Worm (Caenorhabditis elegans) whole organism, L3 larva: Measurements from ENCODE around the gene F14D12.1.

ENCODE experiments used
- ceh-82 ChIP-seq: fragments of 150-350 bp; optimal IDR thresholded peaks from 2 replicates; lab custom pipeline; 2014; ENCODE audit warnings: missing biosample characterization, missing genetic modification characterization
- daf-12 ChIP-seq: fragments of 150-350 bp; optimal IDR thresholded peaks from 2 replicates; lab custom pipeline; 2014; ENCODE audit warnings: missing biosample characterization, missing genetic modification reagents, missing genetic modification characterization
- elt-3 ChIP-seq, 3 experiments: fragments of 150-350 bp in 1 of 3; sonication (generic microtip) in 2 of 3; optimal IDR thresholded peaks; 2 replicates in 2 of 3; 4 replicates in 1 of 3; lab custom pipeline; 2014 to 2017; ENCODE audit warnings: missing biosample characterization in 3 of 3, missing genetic modification characterization in 3 of 3
- lin-39 ChIP-seq: fragments of 150-350 bp; optimal IDR thresholded peaks from 2 replicates; lab custom pipeline; 2018; ENCODE audit warnings: missing biosample characterization, missing genetic modification reagents, missing genetic modification characterization
- mdl-1 ChIP-seq: fragments of 150-350 bp; optimal IDR thresholded peaks from 2 replicates; lab custom pipeline; 2014; ENCODE audit warnings: missing biosample characterization, missing genetic modification characterization
- nfya-1 ChIP-seq: sonication (generic microtip); optimal IDR thresholded peaks from 2 replicates; lab custom pipeline; 2017; ENCODE audit warnings: missing genetic modification characterization, mild to moderate bottlenecking, missing compliant biosample characterization, antibody characterized with exemption, moderate library complexity; ENCODE audit not compliant: insufficient read depth
- nhr-11 ChIP-seq: fragments of 150-350 bp; optimal IDR thresholded peaks from 2 replicates; lab custom pipeline; 2014; ENCODE audit warnings: missing biosample characterization, missing genetic modification characterization
- nhr-25 ChIP-seq: sonication (generic microtip); optimal IDR thresholded peaks from 2 replicates; lab custom pipeline; 2017; ENCODE audit warnings: missing biosample characterization, missing genetic modification characterization
- nhr-28 ChIP-seq: fragments of 150-350 bp; optimal IDR thresholded peaks from 2 replicates; lab custom pipeline; 2014; ENCODE audit warnings: missing biosample characterization, missing genetic modification characterization
- nhr-76 ChIP-seq: fragments of 150-350 bp; sonication (generic microtip); optimal IDR thresholded peaks from 5 replicates; lab custom pipeline; 2014; ENCODE audit warnings: missing biosample characterization, missing genetic modification characterization
- nhr-77 ChIP-seq: fragments of 150-350 bp; optimal IDR thresholded peaks from 2 replicates; lab custom pipeline; 2014; ENCODE audit warnings: missing biosample characterization, missing genetic modification characterization
- pha-4 ChIP-seq: fragments of 150-350 bp; optimal IDR thresholded peaks from 2 replicates; lab custom pipeline; 2014; ENCODE audit warnings: missing biosample characterization, missing genetic modification reagents, missing genetic modification characterization
- tbx-2 ChIP-seq: sonication (generic microtip); optimal IDR thresholded peaks from 2 replicates; lab custom pipeline; 2016; ENCODE audit warnings: mild to moderate bottlenecking, missing genetic modification characterization, missing compliant biosample characterization
- unc-39 ChIP-seq: sonication (generic microtip); optimal IDR thresholded peaks from 4 replicates; lab custom pipeline; 2017; ENCODE audit warnings: missing biosample characterization, missing genetic modification characterization

- TF ChIP-seq elt-3 (tag; optimal IDR thresholded peaks at IDR 0.05; lab: Kevin White, UChicago) (peak in 1 of 3 experiments; percentile 55), nhr-11 (no peak), nhr-76 (tag; lab: Kevin White, UChicago) (no peak), tbx-2 (tag; lab: Kevin White, UChicago) (no peak), nhr-77 (tag; lab: Kevin White, UChicago) (no peak), nfya-1 (no peak), nhr-25 (peak; percentile 76), lin-39 (tag; lab: Kevin White, UChicago) (no peak), unc-39 (no peak), pha-4 (no peak), mdl-1 (peak; percentile 1), daf-12 (no peak), ceh-82 (no peak), nhr-28 (tag; lab: Kevin White, UChicago) (no peak)
Observed at ce11 chrX:5645606-5646005, 42.0 kb downstream of the F14D12.1 start.
